Fruit fly (Drosophila melanogaster) whole organism, embryonic: Measurements from ENCODE around the gene Sec23.

Experiments used
- B-H1 ChIP-seq: fragments of 200-800 bp; sonication (Bioruptor generic); IDR thresholded peaks from 3 replicates; pipeline ENCODE4 v1.3.6; 2022; ENCODE audit warnings: missing biosample characterization, missing genetic modification characterization
- CG10147 ChIP-seq: fragments of 200-800 bp; sonication (Bioruptor generic); optimal IDR thresholded peaks from 2 replicates; lab custom pipeline; 2019; ENCODE audit warnings: missing biosample characterization, mild to moderate bottlenecking, missing genetic modification characterization, moderate library complexity
- CG10654 ChIP-seq: fragments of 200-800 bp; sonication (Bioruptor generic); optimal IDR thresholded peaks from 2 replicates; lab custom pipeline; 2016; ENCODE audit warnings: missing biosample characterization, missing genetic modification characterization
- CG11560 ChIP-seq: fragments of 200-800 bp; sonication (Bioruptor generic); IDR thresholded peaks from 3 replicates; pipeline ENCODE4 v1.3.6; 2022; ENCODE audit warnings: missing biosample characterization, missing genetic modification characterization
- CG12071 ChIP-seq: fragments of 200-800 bp; sonication (Bioruptor generic); optimal IDR thresholded peaks from 3 replicates; lab custom pipeline; 2018; ENCODE audit warnings: missing biosample characterization, mild to moderate bottlenecking, missing genetic modification characterization
- CG1233 ChIP-seq: fragments of 200-800 bp; sonication (Bioruptor generic); optimal IDR thresholded peaks from 4 replicates; lab custom pipeline; 2018; ENCODE audit warnings: missing biosample characterization, mild to moderate bottlenecking, missing genetic modification characterization
- CG12391 ChIP-seq: fragments of 200-800 bp; sonication (Bioruptor generic); optimal IDR thresholded peaks from 3 replicates; lab custom pipeline; 2018; ENCODE audit warnings: missing biosample characterization, mild to moderate bottlenecking, missing genetic modification characterization, moderate library complexity
- CG13424 ChIP-seq: fragments of 200-800 bp; sonication (Bioruptor generic); optimal IDR thresholded peaks from 2 replicates; lab custom pipeline; 2019; ENCODE audit warnings: missing biosample characterization, mild to moderate bottlenecking, missing genetic modification characterization, moderate library complexity
- CG13624 ChIP-seq: fragments of 200-800 bp; sonication (Bioruptor generic); optimal IDR thresholded peaks from 2 replicates; lab custom pipeline; 2016; ENCODE audit warnings: missing biosample characterization, missing genetic modification characterization
- CG14014 ChIP-seq: fragments of 200-800 bp; sonication (Bioruptor generic); IDR thresholded peaks from 2 replicates; pipeline ENCODE4 v1.3.6; 2022; ENCODE audit warnings: missing biosample characterization, missing genetic modification characterization
- CG14667 ChIP-seq: fragments of 200-800 bp; sonication (Bioruptor generic); IDR thresholded peaks from 2 replicates; pipeline ENCODE4 v1.3.6; 2022; ENCODE audit warnings: missing biosample characterization, missing genetic modification characterization
- CG1602 ChIP-seq: fragments of 200-800 bp; sonication (Bioruptor generic); optimal IDR thresholded peaks from 3 replicates; lab custom pipeline; 2016; ENCODE audit warnings: missing biosample characterization, missing genetic modification characterization
- CG16815 ChIP-seq: fragments of 200-800 bp; sonication (Bioruptor generic); optimal IDR thresholded peaks from 3 replicates; lab custom pipeline; 2017; ENCODE audit warnings: missing biosample characterization, mild to moderate bottlenecking, missing genetic modification characterization
- CG17385 ChIP-seq: fragments of 200-800 bp; sonication (Bioruptor generic); optimal IDR thresholded peaks from 3 replicates; lab custom pipeline; 2018; ENCODE audit warnings: missing biosample characterization, mild to moderate bottlenecking, missing genetic modification characterization
- CG17829 ChIP-seq: fragments of 200-800 bp; optimal IDR thresholded peaks from 2 replicates; lab custom pipeline; 2019; ENCODE audit warnings: missing biosample characterization, mild to moderate bottlenecking, missing genetic modification characterization, moderate library complexity
- CG18262 ChIP-seq: fragments of 200-800 bp; optimal IDR thresholded peaks from 3 replicates; lab custom pipeline; 2019; ENCODE audit warnings: missing biosample characterization, mild to moderate bottlenecking, missing genetic modification characterization, moderate library complexity
- CG18599 ChIP-seq: fragments of 200-800 bp; sonication (Bioruptor generic); optimal IDR thresholded peaks from 3 replicates; lab custom pipeline; 2017; ENCODE audit warnings: missing biosample characterization, missing genetic modification characterization, mild to moderate bottlenecking, moderate library complexity, missing genetic modification reagents
- CG33213 ChIP-seq: fragments of 200-800 bp; sonication (Bioruptor generic); optimal IDR thresholded peaks from 3 replicates; lab custom pipeline; 2016; ENCODE audit warnings: missing biosample characterization, missing genetic modification characterization
- CG4328 ChIP-seq: fragments of 200-800 bp; sonication (Bioruptor generic); optimal IDR thresholded peaks from 3 replicates; lab custom pipeline; 2017; ENCODE audit warnings: missing biosample characterization, missing genetic modification reagents, missing genetic modification characterization
- CG4617 ChIP-seq: fragments of 200-800 bp; sonication (Bioruptor generic); optimal IDR thresholded peaks from 3 replicates; lab custom pipeline; 2016; ENCODE audit warnings: missing biosample characterization, missing genetic modification characterization, borderline replicate concordance
- CG6813 ChIP-seq: fragments of 200-800 bp; sonication (Bioruptor generic); optimal IDR thresholded peaks from 2 replicates; lab custom pipeline; 2017; ENCODE audit warnings: missing biosample characterization, missing genetic modification characterization, mild to moderate bottlenecking, moderate library complexity, missing genetic modification reagents
- CG7372 ChIP-seq: fragments of 200-800 bp; sonication (Bioruptor generic); IDR thresholded peaks from 2 replicates; pipeline ENCODE4 v1.3.6; 2022; ENCODE audit warnings: missing biosample characterization, missing genetic modification characterization
- CHES-1-like ChIP-seq: fragments of 200-800 bp; sonication (Bioruptor generic); optimal IDR thresholded peaks from 2 replicates; lab custom pipeline; 2016; ENCODE audit warnings: missing biosample characterization, missing genetic modification characterization
- HLH4C ChIP-seq: fragments of 200-800 bp; sonication (Bioruptor generic); IDR thresholded peaks from 3 replicates; pipeline ENCODE4 v1.3.6; 2022; ENCODE audit warnings: missing biosample characterization, missing genetic modification characterization; ENCODE audit not compliant: partially characterized antibody
- Hr78 ChIP-seq, 2 experiments: fragments of 200-800 bp in 1 of 2; fragments of >200 bp in 1 of 2; sonication (Bioruptor generic) in 1 of 2; optimal IDR thresholded peaks; 2 replicates each; lab custom pipeline; 2017 to 2019; ENCODE audit warnings: missing biosample characterization in 2 of 2, missing genetic modification characterization in 2 of 2, mild to moderate bottlenecking in 1 of 2, moderate library complexity in 1 of 2
- Mes4 ChIP-seq: fragments of 200-800 bp; sonication (Bioruptor generic); optimal IDR thresholded peaks from 2 replicates; lab custom pipeline; 2016; ENCODE audit warnings: missing biosample characterization, missing genetic modification characterization
- Side ChIP-seq: fragments of 200-800 bp; sonication (Bioruptor generic); optimal IDR thresholded peaks from 2 replicates; lab custom pipeline; 2016; ENCODE audit warnings: missing biosample characterization, missing genetic modification characterization
- Sox102F ChIP-seq: fragments of 200-800 bp; sonication (Bioruptor generic); optimal IDR thresholded peaks from 2 replicates; lab custom pipeline; 2018; ENCODE audit warnings: missing biosample characterization, mild to moderate bottlenecking, missing genetic modification characterization, moderate library complexity
- TFAM ChIP-seq: fragments of 200-800 bp; sonication (Bioruptor generic); optimal IDR thresholded peaks from 2 replicates; lab custom pipeline; 2017; ENCODE audit warnings: missing biosample characterization, missing genetic modification characterization, inconsistent platforms
- Xrp1 ChIP-seq: fragments of 200-800 bp; sonication (Bioruptor generic); IDR thresholded peaks from 2 replicates; pipeline ENCODE4 v1.3.6; 2022; ENCODE audit warnings: missing biosample characterization, missing genetic modification characterization
- aop ChIP-seq: fragments of 200-800 bp; sonication (Bioruptor generic); IDR thresholded peaks from 2 replicates; pipeline ENCODE4 v1.3.6; 2022; ENCODE audit warnings: missing biosample characterization, missing genetic modification characterization
- btn ChIP-seq: fragments of 200-800 bp; sonication (Bioruptor generic); optimal IDR thresholded peaks from 2 replicates; lab custom pipeline; 2016; ENCODE audit warnings: missing biosample characterization, missing genetic modification characterization
- crp ChIP-seq, 2 experiments: fragments of 200-800 bp; sonication (Bioruptor generic); optimal IDR thresholded peaks; 2 replicates in 1 of 2; 3 replicates in 1 of 2; lab custom pipeline; 2017; ENCODE audit warnings: missing biosample characterization in 2 of 2, missing genetic modification characterization in 2 of 2, mild to moderate bottlenecking in 1 of 2, moderate library complexity in 1 of 2
- dmrt99B ChIP-seq: fragments of 200-800 bp; sonication (Bioruptor generic); optimal IDR thresholded peaks from 2 replicates; lab custom pipeline; 2018; ENCODE audit warnings: missing biosample characterization, mild to moderate bottlenecking, missing genetic modification characterization, moderate library complexity
- dysf ChIP-seq: fragments of 200-800 bp; sonication (Bioruptor generic); IDR thresholded peaks from 3 replicates; pipeline ENCODE4 v1.3.6; 2022; ENCODE audit warnings: missing biosample characterization, missing genetic modification characterization
- fd96Cb ChIP-seq: fragments of 200-800 bp; sonication (Bioruptor generic); optimal IDR thresholded peaks from 2 replicates; lab custom pipeline; 2018; ENCODE audit warnings: missing biosample characterization, mild to moderate bottlenecking, missing genetic modification characterization, moderate library complexity
- gem ChIP-seq: fragments of 200-800 bp; sonication (Bioruptor generic); optimal IDR thresholded peaks from 2 replicates; lab custom pipeline; 2019; ENCODE audit warnings: missing biosample characterization, mild to moderate bottlenecking, missing genetic modification characterization, moderate library complexity
- klu ChIP-seq: fragments of 200-800 bp; sonication (Bioruptor generic); IDR thresholded peaks from 2 replicates; pipeline ENCODE4 v1.3.6; 2022; ENCODE audit warnings: missing biosample characterization, missing genetic modification characterization
- nmo ChIP-seq: fragments of 200-800 bp; sonication (Bioruptor generic); optimal IDR thresholded peaks from 2 replicates; lab custom pipeline; 2018; ENCODE audit warnings: missing biosample characterization, mild to moderate bottlenecking, missing genetic modification characterization, moderate library complexity
- pho ChIP-seq: fragments of 200-800 bp; sonication (Bioruptor generic); optimal IDR thresholded peaks from 2 replicates; lab custom pipeline; 2016; ENCODE audit warnings: missing biosample characterization, missing genetic modification characterization
- schlank ChIP-seq: fragments of 200-800 bp; sonication (Bioruptor generic); optimal IDR thresholded peaks from 2 replicates; lab custom pipeline; 2018; ENCODE audit warnings: missing biosample characterization, mild to moderate bottlenecking, missing genetic modification characterization
- sens ChIP-seq: fragments of 200-800 bp; sonication (Bioruptor generic); peaks from one replicate; lab custom pipeline; 2016; ENCODE audit warnings: missing biosample characterization, missing genetic modification characterization
- slbo ChIP-seq: fragments of 200-800 bp; sonication (Bioruptor generic); IDR thresholded peaks from 2 replicates; pipeline ENCODE4 v1.3.6; 2022; ENCODE audit warnings: missing biosample characterization, missing genetic modification characterization
- sob ChIP-seq: fragments of 200-800 bp; sonication (Bioruptor generic); IDR thresholded peaks from 2 replicates; pipeline ENCODE4 v1.3.6; 2022; ENCODE audit warnings: missing biosample characterization, missing genetic modification characterization
- sr ChIP-seq: fragments of 200-800 bp; sonication (Bioruptor generic); IDR thresholded peaks from 3 replicates; pipeline ENCODE4 v1.3.6; 2022; ENCODE audit warnings: missing biosample characterization, missing genetic modification characterization
- tx ChIP-seq: fragments of 200-800 bp; sonication (Bioruptor generic); optimal IDR thresholded peaks from 2 replicates; lab custom pipeline; 2016; ENCODE audit warnings: missing biosample characterization, missing genetic modification characterization
- vnd ChIP-seq: fragments of 200-800 bp; sonication (Bioruptor generic); IDR thresholded peaks from 3 replicates; pipeline ENCODE4 v1.3.6; 2022; ENCODE audit warnings: missing biosample characterization, missing genetic modification characterization; ENCODE audit not compliant: partially characterized antibody
- wek ChIP-seq: fragments of 200-800 bp; sonication (Bioruptor generic); optimal IDR thresholded peaks from 3 replicates; lab custom pipeline; 2018; ENCODE audit warnings: missing biosample characterization, mild to moderate bottlenecking, missing genetic modification characterization, moderate library complexity
- wor ChIP-seq: fragments of 200-800 bp; sonication (Bioruptor generic); IDR thresholded peaks from 2 replicates; pipeline ENCODE4 v1.3.6; 2022; ENCODE audit warnings: missing biosample characterization, missing genetic modification characterization

The Sec23 gene

DNA sequence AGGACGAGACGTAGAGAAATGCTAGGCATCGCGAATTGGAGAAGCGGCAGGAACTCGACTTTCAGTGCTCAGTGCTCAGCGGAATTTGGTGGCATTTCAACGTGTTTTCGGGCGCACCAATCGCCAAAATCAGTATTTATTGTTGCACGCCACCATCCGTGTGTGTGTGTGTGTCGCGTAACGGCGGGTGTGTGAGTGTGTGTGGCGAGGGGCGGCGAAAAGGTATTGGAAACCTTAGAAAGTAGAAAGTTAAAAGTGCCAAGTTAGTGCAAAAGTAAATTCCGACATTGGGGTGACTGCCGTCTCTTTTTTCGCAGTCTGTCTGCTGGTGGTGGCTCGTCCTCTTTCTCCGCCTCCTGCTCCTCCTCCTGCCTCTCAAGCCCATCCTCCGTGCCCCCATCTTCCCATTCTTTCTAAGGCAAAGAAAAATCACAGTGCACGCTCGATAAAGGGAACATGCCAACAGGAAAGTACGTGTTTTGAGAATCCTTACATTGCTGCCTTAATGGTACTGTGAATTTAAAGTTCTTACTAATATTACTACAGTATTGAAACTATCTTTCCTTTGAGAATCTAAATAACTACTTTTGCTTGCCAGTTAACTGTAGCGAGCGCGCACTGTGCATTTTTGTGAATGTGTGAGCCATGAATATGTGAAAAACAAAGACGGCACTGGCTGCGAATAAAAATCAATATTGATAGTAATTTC lies 37.3 kb downstream of the Sec23 start (continued):
- peak; percentile 70 for TF ChIP-seq gem (tag; lab: Kevin White, UChicago)
- peak; percentile 81 for TF ChIP-seq CG18599 (GFP tag; lab: Kevin White, UChicago)
- TF ChIP-seq slbo (GFP tag; lab: Robert Waterston, UW) = peak; percentile 65
- TF ChIP-seq CHES-1-like (GFP tag; lab: Kevin White, UChicago) = no peak
- peak; percentile 38 for TF ChIP-seq CG12391 (tag; lab: Kevin White, UChicago)
- peak; percentile 27 for TF ChIP-seq CG16815 (GFP tag; lab: Kevin White, UChicago)
- no peak for TF ChIP-seq btn
- TF ChIP-seq CG14667 = 0 out of 2 replicates have a peak, but pooled peaks have one; percentile 11
- peak; percentile 63 for TF ChIP-seq Sox102F (GFP tag; lab: Kevin White, UChicago)
- peak; percentile 18 for TF ChIP-seq CG1602 (GFP tag; lab: Kevin White, UChicago)
- peak; percentile 62; the same call in 1 of the 2 replicates for TF ChIP-seq CG14014
- TF ChIP-seq sob (GFP tag; lab: Robert Waterston, UW) = peak; percentile 42; the same call in 1 of the 2 replicates
- TF ChIP-seq CG6813 = peak; percentile 36
- TF ChIP-seq CG11560 (tag; lab: Robert Waterston, UW) = 0 out of 3 replicates have a peak, but pooled peaks have one; percentile 29
- TF ChIP-seq Hr78 (GFP tag; optimal IDR thresholded peaks at IDR 0.05; lab: Kevin White, UChicago) = no peak
- no peak for TF ChIP-seq Side (GFP tag; lab: Kevin White, UChicago)
- no peak for TF ChIP-seq HLH4C
- TF ChIP-seq CG17829 (tag; lab: Kevin White, UChicago) = peak; percentile 23
- TF ChIP-seq dysf (GFP tag; lab: Robert Waterston, UW) = peak; percentile 61; the same call in 2 of the 3 replicates
- peak; percentile 48; the same call in 1 of the 2 replicates for TF ChIP-seq Xrp1 (GFP tag; lab: Robert Waterston, UW)
- TF ChIP-seq vnd (GFP tag; lab: Robert Waterston, UW) = no peak
- peak; percentile 50 for TF ChIP-seq CG13624
- TF ChIP-seq pho (GFP tag; lab: Kevin White, UChicago) = peak; percentile 21
- no peak for TF ChIP-seq CG4617
- no peak for TF ChIP-seq klu (GFP tag; lab: Robert Waterston, UW)
- peak; percentile 35 for TF ChIP-seq CG10147 (GFP tag; lab: Kevin White, UChicago)
- no peak for TF ChIP-seq aop
- peak; percentile 44 for TF ChIP-seq Mes4
- TF ChIP-seq CG10654 (GFP tag; lab: Kevin White, UChicago) = peak; percentile 12
- peak; percentile 25 for TF ChIP-seq CG17385 (GFP tag; lab: Kevin White, UChicago)
- peak; percentile 31 for TF ChIP-seq CG18262 (tag; lab: Kevin White, UChicago)
- peak; percentile 58 for TF ChIP-seq CG13424 (tag; lab: Kevin White, UChicago)
- TF ChIP-seq B-H1 (GFP tag; lab: Robert Waterston, UW) = peak; percentile 15; the same call in 2 of the 3 replicates
- peak; percentile 5 for TF ChIP-seq nmo (GFP tag; lab: Kevin White, UChicago)
- no peak for TF ChIP-seq CG4328 (GFP tag; lab: Kevin White, UChicago)
- TF ChIP-seq CG1233 = peak; percentile 11
- TF ChIP-seq fd96Cb (tag; lab: Kevin White, UChicago) = peak; percentile 58
- no peak for TF ChIP-seq CG7372 (GFP tag; lab: Robert Waterston, UW)
- no peak for TF ChIP-seq crp (GFP tag; optimal IDR thresholded peaks at IDR 0.05; lab: Kevin White, UChicago)
- TF ChIP-seq wor (GFP tag; lab: Robert Waterston, UW) = peak; percentile 15; the same call in 1 of the 2 replicates
- TF ChIP-seq schlank = no peak
- TF ChIP-seq wek (GFP tag; lab: Kevin White, UChicago) = no peak
- peak; percentile 77 for TF ChIP-seq dmrt99B
- peak; percentile 24 for TF ChIP-seq CG33213 (GFP tag; lab: Kevin White, UChicago)
- no peak for TF ChIP-seq sr (GFP tag; lab: Robert Waterston, UW)
- peak; percentile 34 for TF ChIP-seq CG12071
- TF ChIP-seq tx (GFP tag; lab: Kevin White, UChicago) = peak; percentile 29
- TF ChIP-seq TFAM = no peak
- TF ChIP-seq sens (GFP tag; lab: Kevin White, UChicago) = peak; percentile 84
